ENCODE assay signal across 5 fruit fly cellular contexts in the genomic region with DNA sequence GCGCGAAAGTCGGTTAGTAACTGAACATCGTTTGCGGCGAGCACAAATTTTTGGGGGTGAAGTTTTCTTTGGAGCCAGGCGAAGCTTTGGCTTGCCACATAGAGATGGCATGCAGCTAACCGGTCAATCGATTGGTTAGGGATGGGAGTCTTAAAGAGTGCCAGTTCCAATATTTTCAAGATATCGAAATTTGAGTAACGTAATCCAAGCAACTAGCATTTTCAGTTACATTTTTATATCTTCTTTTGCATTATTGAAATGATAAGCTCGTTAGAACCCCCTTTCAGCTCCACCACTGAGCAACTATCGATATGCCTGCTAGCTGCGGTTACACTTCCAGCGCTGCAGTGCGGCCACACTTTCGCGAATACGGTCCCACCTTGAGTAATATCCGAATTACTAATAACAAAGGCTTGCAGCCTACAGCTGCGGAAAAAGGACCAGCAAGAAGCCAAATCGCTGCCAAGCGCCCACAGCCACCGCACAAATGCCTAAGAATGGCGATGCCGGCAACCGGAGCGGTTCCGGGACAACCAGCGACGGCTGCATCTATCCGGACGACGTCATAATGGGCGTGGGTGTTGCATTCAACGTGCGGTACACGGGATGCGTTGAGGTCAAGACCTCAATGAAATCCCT.
TF ChIP-seq lines count a peak whose summit lies in the region.

Gene Atat (minus strand): TSS at position 103 of the 639 bp plus-strand sequence.
Gene Shc (plus strand): TSS at position 355 of the 639 bp plus-strand sequence.

TF ChIP-seq in whole organism, adult, 20 proteins besides CTCF, POLR2A, EP300 and RAD21 (continued from another document):
- peak; percentile 97 for TF ChIP-seq kay (GFP tag; lab: Kevin White, UChicago; ENCODE audit: borderline replicate concordance)
- TF ChIP-seq toe (GFP tag; optimal IDR thresholded peaks at IDR 0.05; lab: Kevin White, UChicago), result peak; percentile 100
- peak; percentile 99 for TF ChIP-seq CG7101 (tag; optimal IDR thresholded peaks at IDR 0.05; lab: Kevin White, UChicago)
- TF ChIP-seq bab1 (GFP tag; optimal IDR thresholded peaks at IDR 0.05; lab: Kevin White, UChicago), result peak; percentile 99

TF ChIP-seq in whole organism, embryonic, 481 proteins besides CTCF, POLR2A, EP300 and RAD21 (continued from another document and continues in another):
- peak; percentile 98 for TF ChIP-seq btn (GFP tag; optimal IDR thresholded peaks at IDR 0.05; lab: Kevin White, UChicago)
- TF ChIP-seq en (GFP tag; optimal IDR thresholded peaks at IDR 0.05; lab: Kevin White, UChicago), result peak; percentile 98
- peak; percentile 55 for TF ChIP-seq CG8478 (optimal IDR thresholded peaks at IDR 0.05; lab: Kevin White, UChicago)
- peak; percentile 93 for TF ChIP-seq ash1 (GFP tag; optimal IDR thresholded peaks at IDR 0.05; lab: Kevin White, UChicago)
- peak; percentile 78 for TF ChIP-seq nom (GFP tag; optimal IDR thresholded peaks at IDR 0.05; lab: Kevin White, UChicago)
- TF ChIP-seq CG11093 (GFP tag; IDR thresholded peaks at IDR 0.05; lab: Robert Waterston, UW), result peak; percentile 100
- TF ChIP-seq chinmo (GFP tag; IDR thresholded peaks at IDR 0.05; lab: Robert Waterston, UW; ENCODE audit: partially characterized antibody), result peak; percentile 53; the same call in 2 of the 4 replicates
- peak; percentile 100 for TF ChIP-seq zfh1 (GFP tag; IDR thresholded peaks at IDR 0.05; lab: Robert Waterston, UW)
- peak; percentile 98 for TF ChIP-seq crc (GFP tag; optimal IDR thresholded peaks at IDR 0.05; lab: Kevin White, UChicago)
- peak; percentile 92 for TF ChIP-seq gcm (GFP tag; optimal IDR thresholded peaks at IDR 0.05; lab: Kevin White, UChicago)
- TF ChIP-seq ato (GFP tag; IDR thresholded peaks at IDR 0.05; lab: Robert Waterston, UW; ENCODE audit: partially characterized antibody), result peak; percentile 59; the same call in 1 of the 2 replicates
- TF ChIP-seq lmd (GFP tag; IDR thresholded peaks at IDR 0.05; lab: Robert Waterston, UW), result peak; percentile 100
- peak; percentile 93 for TF ChIP-seq ATbp (GFP tag; optimal IDR thresholded peaks at IDR 0.05; lab: Kevin White, UChicago)
- peak; percentile 98 for TF ChIP-seq so (GFP tag; IDR thresholded peaks at IDR 0.05; lab: Robert Waterston, UW)
- TF ChIP-seq pzg (GFP tag; optimal IDR thresholded peaks at IDR 0.05; lab: Kevin White, UChicago), result peak; percentile 97
- TF ChIP-seq CG31441 (GFP tag; IDR thresholded peaks at IDR 0.05; lab: Robert Waterston, UW), result peak; percentile 97
- peak; percentile 100 for TF ChIP-seq NFAT (GFP tag; IDR thresholded peaks at IDR 0.05; lab: Robert Waterston, UW)
- peak; percentile 98 for TF ChIP-seq CG2678 (tag; optimal IDR thresholded peaks at IDR 0.05; lab: Kevin White, UChicago)
- TF ChIP-seq zfh2 (GFP tag; optimal IDR thresholded peaks at IDR 0.05; lab: Kevin White, UChicago), result peak; percentile 100
- peak; percentile 100 for TF ChIP-seq CG11085 (GFP tag; IDR thresholded peaks at IDR 0.05; lab: Robert Waterston, UW)
- peak; percentile 99 for TF ChIP-seq da (GFP tag; optimal IDR thresholded peaks at IDR 0.05; lab: Kevin White, UChicago)
- peak; percentile 99 for TF ChIP-seq dan (GFP tag; IDR thresholded peaks at IDR 0.05; lab: Robert Waterston, UW)
- peak; percentile 76 for TF ChIP-seq CG2129 (GFP tag; IDR thresholded peaks at IDR 0.05; lab: Robert Waterston, UW; ENCODE audit: partially characterized antibody)
- TF ChIP-seq danr (GFP tag; IDR thresholded peaks at IDR 0.05; lab: Robert Waterston, UW), result peak; percentile 99
- TF ChIP-seq crp (GFP tag; optimal IDR thresholded peaks at IDR 0.05; lab: Kevin White, UChicago), result peak in 1 of 2 experiments; percentile 77
- peak; percentile 86 for TF ChIP-seq E2f2 (GFP tag; IDR thresholded peaks at IDR 0.05; lab: Robert Waterston, UW)
- TF ChIP-seq gro (GFP tag; optimal IDR thresholded peaks at IDR 0.05; lab: Kevin White, UChicago), result peak; percentile 99
- peak; percentile 72 to 98 for TF ChIP-seq bsh (GFP tag; optimal IDR thresholded peaks at IDR 0.05; lab: Kevin White, UChicago)

TF ChIP-seq in whole organism, prepupa, 60 proteins besides CTCF, POLR2A, EP300 and RAD21 (continued from another document and continues in another):
- TF ChIP-seq Eip75B (GFP tag; optimal IDR thresholded peaks at IDR 0.05; lab: Kevin White, UChicago) (peak; percentile 98), topi (GFP tag; optimal IDR thresholded peaks at IDR 0.05; lab: Kevin White, UChicago) (peak; percentile 99), Ets21C (GFP tag; optimal IDR thresholded peaks at IDR 0.05; lab: Kevin White, UChicago) (peak; percentile 99), dac (GFP tag; optimal IDR thresholded peaks at IDR 0.05; lab: Kevin White, UChicago) (peak; percentile 98), CG6163 (GFP tag; IDR thresholded peaks at IDR 0.05; lab: Robert Waterston, UW) (peak; percentile 99), acj6 (GFP tag; optimal IDR thresholded peaks at IDR 0.05; lab: Kevin White, UChicago) (peak; percentile 99), CG31627 (GFP tag; optimal IDR thresholded peaks at IDR 0.05; lab: Kevin White, UChicago) (peak; percentile 100), CG4318 (GFP tag; optimal IDR thresholded peaks at IDR 0.05; lab: Kevin White, UChicago) (peak; percentile 99), OdsH (GFP tag; optimal IDR thresholded peaks at IDR 0.05; lab: Kevin White, UChicago) (peak; percentile 99), CG11762 (GFP tag; optimal IDR thresholded peaks at IDR 0.05; lab: Kevin White, UChicago; ENCODE audit: insufficient read depth) (peak; percentile 97), esn (GFP tag; optimal IDR thresholded peaks at IDR 0.05; lab: Kevin White, UChicago) (peak; percentile 99), svp (GFP tag; lab: Kevin White, UChicago) (peak; percentile 99), CG8119 (GFP tag; IDR thresholded peaks at IDR 0.05; lab: Robert Waterston, UW) (peak; percentile 94), Blimp-1 (GFP tag; optimal IDR thresholded peaks at IDR 0.05; lab: Kevin White, UChicago) (peak; percentile 95), CG10669 (GFP tag; optimal IDR thresholded peaks at IDR 0.05; lab: Kevin White, UChicago) (peak; percentile 96), Sox14 (GFP tag; optimal IDR thresholded peaks at IDR 0.05; lab: Kevin White, UChicago) (peak; percentile 100), CG1621 (tag; optimal IDR thresholded peaks at IDR 0.05; lab: Kevin White, UChicago) (peak; percentile 97), ss (GFP tag; optimal IDR thresholded peaks at IDR 0.05; lab: Kevin White, UChicago) (peak; percentile 83 to 96), fd85E (GFP tag; optimal IDR thresholded peaks at IDR 0.05; lab: Kevin White, UChicago) (peak; percentile 95), CG6854 (GFP tag; optimal IDR thresholded peaks at IDR 0.05; lab: Kevin White, UChicago) (peak; percentile 94), Ets96B (tag; optimal IDR thresholded peaks at IDR 0.05; lab: Kevin White, UChicago) (peak; percentile 97), pdm3 (GFP tag; optimal IDR thresholded peaks at IDR 0.05; lab: Kevin White, UChicago) (peak; percentile 99), CG11902 (GFP tag; optimal IDR thresholded peaks at IDR 0.05; lab: Kevin White, UChicago) (peak; percentile 99), lz (GFP tag; optimal IDR thresholded peaks at IDR 0.05; lab: Kevin White, UChicago) (peak; percentile 99), CG6276 (GFP tag; optimal IDR thresholded peaks at IDR 0.05; lab: Kevin White, UChicago) (peak; percentile 90), CG6792 (GFP tag; optimal IDR thresholded peaks at IDR 0.05; lab: Kevin White, UChicago) (peak; percentile 98), CG32006 (GFP tag; optimal IDR thresholded peaks at IDR 0.05; lab: Kevin White, UChicago) (peak; percentile 99), fkh (GFP tag; optimal IDR thresholded peaks at IDR 0.05; lab: Kevin White, UChicago) (peak; percentile 87), Sox102F (GFP tag; optimal IDR thresholded peaks at IDR 0.05; lab: Kevin White, UChicago) (peak; percentile 97), CG3032 (tag; optimal IDR thresholded peaks at IDR 0.05; lab: Kevin White, UChicago) (peak; percentile 99)

TF ChIP-seq in whole organism, pupa, 21 proteins besides CTCF, POLR2A, EP300 and RAD21 (continued from another document):
- TF ChIP-seq CG10348 (GFP tag; IDR thresholded peaks at IDR 0.05; lab: Robert Waterston, UW) (peak; percentile 99), EcR (GFP tag; optimal IDR thresholded peaks at IDR 0.05; lab: Kevin White, UChicago) (peak; percentile 11)
TF ChIP-seq in whole organism, pupa: peak in this region for 21.

TF ChIP-seq in whole organism, wandering third instar larva, 38 proteins besides CTCF, POLR2A, EP300 and RAD21 (continued from another document):
- TF ChIP-seq woc (GFP tag; optimal IDR thresholded peaks at IDR 0.05; lab: Kevin White, UChicago), result peak; percentile 99
- no peak for TF ChIP-seq Dif (GFP tag; optimal IDR thresholded peaks at IDR 0.05; lab: Kevin White, UChicago; ENCODE audit: partially characterized antibody)
- no peak for TF ChIP-seq lola (GFP tag; optimal IDR thresholded peaks at IDR 0.05; lab: Kevin White, UChicago)
- peak; percentile 91 for TF ChIP-seq sage (GFP tag; optimal IDR thresholded peaks at IDR 0.05; lab: Kevin White, UChicago)
- TF ChIP-seq Hr83 (GFP tag; optimal IDR thresholded peaks at IDR 0.05; lab: Kevin White, UChicago; ENCODE audit: poor library complexity, severe bottlenecking), result peak; percentile 98
- TF ChIP-seq sv (GFP tag; optimal IDR thresholded peaks at IDR 0.05; lab: Kevin White, UChicago), result peak; percentile 99
- TF ChIP-seq CG9705 (GFP tag; optimal IDR thresholded peaks at IDR 0.05; lab: Kevin White, UChicago), result peak; percentile 99
- peak; percentile 93 for TF ChIP-seq brk (GFP tag; optimal IDR thresholded peaks at IDR 0.05; lab: Kevin White, UChicago)
- TF ChIP-seq Mio (GFP tag; optimal IDR thresholded peaks at IDR 0.05; lab: Kevin White, UChicago), result peak; percentile 94
- peak; percentile 99 for TF ChIP-seq OdsH (GFP tag; optimal IDR thresholded peaks at IDR 0.05; lab: Kevin White, UChicago)
- no peak for TF ChIP-seq Vsx2 (GFP tag; optimal IDR thresholded peaks at IDR 0.05; lab: Kevin White, UChicago; ENCODE audit: partially characterized antibody)
- TF ChIP-seq Sp1 (GFP tag; optimal IDR thresholded peaks at IDR 0.05; lab: Kevin White, UChicago), result peak; percentile 98
- TF ChIP-seq h (GFP tag; optimal IDR thresholded peaks at IDR 0.05; lab: Kevin White, UChicago), result peak; percentile 99
- TF ChIP-seq Hnf4 (GFP tag; optimal IDR thresholded peaks at IDR 0.05; lab: Kevin White, UChicago), result peak; percentile 99
- TF ChIP-seq CrebA (GFP tag; optimal IDR thresholded peaks at IDR 0.05; lab: Kevin White, UChicago; ENCODE audit: borderline replicate concordance), result no peak
- peak; percentile 98 for TF ChIP-seq Jra (GFP tag; optimal IDR thresholded peaks at IDR 0.05; lab: Kevin White, UChicago)
- TF ChIP-seq psq (GFP tag; optimal IDR thresholded peaks at IDR 0.05; lab: Kevin White, UChicago), result peak; percentile 97
- TF ChIP-seq dmrt93B (GFP tag; optimal IDR thresholded peaks at IDR 0.05; lab: Kevin White, UChicago), result peak; percentile 100
- TF ChIP-seq br (GFP tag; optimal IDR thresholded peaks at IDR 0.05; lab: Kevin White, UChicago), result peak; percentile 99
